Worm (Caenorhabditis elegans): ENCODE results near the gene srg-34.

The srg-34 gene

DNA sequence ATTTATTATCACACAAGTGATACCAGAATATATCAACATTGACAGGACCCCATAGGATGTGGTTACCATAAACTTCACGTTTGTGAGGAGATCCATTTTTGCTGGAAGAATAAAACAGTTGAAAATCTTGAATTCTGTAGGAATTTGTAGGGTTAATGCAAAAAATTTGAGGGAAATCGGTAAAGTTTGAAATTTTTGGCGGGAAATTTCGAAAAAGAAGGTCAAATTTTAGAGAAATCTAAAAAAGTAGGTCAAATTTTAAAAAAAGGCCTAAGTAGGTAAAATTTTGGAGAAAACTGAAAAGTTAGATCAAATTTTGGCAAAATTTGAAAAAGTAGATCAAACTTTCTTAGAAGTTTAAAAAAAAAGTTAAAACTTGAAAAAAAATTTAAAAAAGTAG is at the start of gene srg-34:
srg-34 (minus strand) TSS at position 101 of the 400 bp plus-strand sequence.
- no peak for TF ChIP-seq pes-1 (GFP tag; IDR thresholded peaks at IDR 0.05)
- TF ChIP-seq tbx-37 (GFP tag; conservative IDR thresholded peaks at IDR 0.05) = no peak

DNA sequence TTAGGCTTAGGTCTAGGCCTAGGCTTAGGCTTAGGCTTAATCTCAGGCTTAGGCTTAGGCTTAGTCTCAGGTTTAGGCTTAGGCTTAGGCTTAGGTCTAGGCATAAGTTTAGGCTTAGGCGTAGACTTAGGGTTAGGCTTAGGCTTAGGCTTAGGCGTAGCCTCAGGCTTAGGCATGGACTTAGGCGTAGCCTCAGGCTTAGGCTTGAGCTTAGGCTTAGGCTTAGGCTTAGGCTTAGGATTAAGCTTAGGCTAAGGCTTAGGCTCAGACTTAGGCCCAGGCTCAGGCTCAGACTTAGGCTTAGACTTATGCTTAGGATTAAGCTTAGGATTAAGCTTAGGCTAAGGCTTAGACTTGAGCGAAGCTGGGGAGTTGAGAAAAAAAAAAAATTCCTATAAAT is 48.5 kb upstream of the srg-34 start:
- TF ChIP-seq flt-1 (GFP tag; IDR thresholded peaks at IDR 0.05) = no peak
- peak; percentile 96 for TF ChIP-seq ceh-36 (tag; optimal IDR thresholded peaks at IDR 0.05)

DNA sequence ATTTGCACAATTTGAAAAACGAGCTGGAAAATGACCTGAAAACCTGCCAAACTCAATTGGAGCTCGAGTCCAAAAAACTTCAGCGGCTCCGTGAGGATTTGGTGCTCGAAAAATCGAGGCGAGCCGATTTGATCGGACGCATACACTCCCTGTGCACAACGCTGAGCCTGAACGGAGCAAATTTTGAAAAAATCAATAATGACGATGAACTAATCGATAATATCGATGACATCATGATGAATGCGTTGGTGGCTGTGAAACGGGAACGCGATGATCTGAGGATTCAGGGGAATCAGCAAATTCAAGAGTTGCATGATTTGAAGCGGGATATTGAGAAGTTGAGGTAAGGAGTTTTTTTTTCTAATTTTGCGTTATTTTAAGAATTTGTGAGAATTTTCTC is 40.8 kb upstream of the srg-34 start:
- TF ChIP-seq ets-7 (tag; optimal IDR thresholded peaks at IDR 0.05) (no peak), B0310.2 (tag; optimal IDR thresholded peaks at IDR 0.05) (no peak)

DNA sequence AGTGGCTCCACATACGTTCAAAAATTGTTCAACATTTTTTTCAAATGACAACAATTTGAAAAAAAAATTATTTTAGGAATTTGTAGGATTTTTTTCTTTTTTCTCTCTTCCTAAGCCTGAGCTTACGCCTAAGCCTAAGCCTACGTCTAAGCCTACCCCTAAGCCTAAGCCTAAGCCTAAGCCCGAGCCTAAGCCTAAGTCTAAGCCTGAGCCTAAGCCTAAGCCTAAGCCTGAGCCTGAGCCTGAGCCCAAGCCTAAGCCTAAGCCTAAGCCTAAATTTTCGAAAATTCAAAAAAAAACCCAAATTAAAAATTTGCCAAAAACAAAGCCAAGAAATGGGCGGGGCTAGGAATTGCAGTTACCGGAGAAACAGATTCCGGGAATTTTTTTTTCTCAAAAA is 33.1 kb upstream of the srg-34 start:
- no peak for TF ChIP-seq ceh-13 (GFP tag; optimal IDR thresholded peaks at IDR 0.05)
- peak; percentile 83 for TF ChIP-seq ceh-36 (tag; optimal IDR thresholded peaks at IDR 0.05)

DNA sequence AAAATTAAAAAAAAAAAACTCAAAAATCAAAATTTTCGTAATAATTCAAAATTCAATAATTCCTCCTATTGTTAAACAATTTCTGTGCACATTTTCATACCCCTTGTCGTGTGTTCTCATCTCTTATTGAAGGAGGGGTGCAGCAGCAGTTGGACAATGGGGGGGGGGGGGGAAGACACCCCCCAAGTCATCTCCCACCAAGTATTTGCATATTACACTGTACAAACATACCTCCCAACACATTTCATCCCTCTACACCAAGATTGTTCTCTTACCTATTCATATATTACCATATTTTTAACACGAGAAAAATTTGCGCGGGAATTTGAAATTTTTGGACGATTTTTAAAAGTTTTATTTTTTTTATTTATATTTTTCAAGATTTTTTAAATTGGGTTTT is 31.6 kb upstream of the srg-34 start:
- no peak for TF ChIP-seq tra-4 (tag; optimal IDR thresholded peaks at IDR 0.05)
- no peak for TF ChIP-seq hmbx-1 (tag; optimal IDR thresholded peaks at IDR 0.05)
- TF ChIP-seq hmg-4 (GFP tag; optimal IDR thresholded peaks at IDR 0.05) = no peak
- no peak for TF ChIP-seq ceh-13 (GFP tag; optimal IDR thresholded peaks at IDR 0.05)
- no peak for TF ChIP-seq tbx-37 (GFP tag; conservative IDR thresholded peaks at IDR 0.05)
- no peak for TF ChIP-seq F13C5.2 (tag; optimal IDR thresholded peaks at IDR 0.05)
- no peak for TF ChIP-seq ets-7 (tag; optimal IDR thresholded peaks at IDR 0.05)
- TF ChIP-seq tbx-11 (GFP tag; IDR thresholded peaks at IDR 0.05) = no peak
- no peak for TF ChIP-seq hnd-1 (tag; optimal IDR thresholded peaks at IDR 0.05)
- TF ChIP-seq scrt-1 (GFP tag; IDR thresholded peaks at IDR 0.05) = no peak
- no peak for TF ChIP-seq ceh-36 (tag; optimal IDR thresholded peaks at IDR 0.05)
- TF ChIP-seq flt-1 (GFP tag; IDR thresholded peaks at IDR 0.05) = no peak

DNA sequence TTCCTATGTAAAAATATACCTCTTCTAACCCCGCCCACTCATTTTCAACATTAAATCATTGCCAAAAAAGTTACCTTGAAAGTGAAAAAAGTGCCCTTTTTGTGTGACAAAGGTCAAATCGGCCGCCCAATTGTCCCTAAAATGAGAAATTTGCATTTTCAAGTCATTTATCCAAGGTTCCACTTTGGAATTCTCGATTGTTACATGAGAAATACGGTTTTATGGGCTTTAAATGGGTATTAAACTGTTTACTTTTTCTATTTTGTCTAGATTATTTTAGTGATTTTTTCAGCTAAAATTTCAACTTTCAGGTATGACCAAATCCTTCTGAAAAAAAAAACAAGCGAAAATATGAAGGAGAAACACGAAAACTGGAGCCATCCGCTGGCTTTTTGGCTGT is 27.8 kb upstream of the srg-34 start, which contains the start of gene grdn-1:
grdn-1 (plus strand) TSS at position 301 of the 400 bp plus-strand sequence.
- TF ChIP-seq ceh-36 (tag; optimal IDR thresholded peaks at IDR 0.05) (no peak), hmg-4 (GFP tag; optimal IDR thresholded peaks at IDR 0.05) (no peak), scrt-1 (GFP tag; IDR thresholded peaks at IDR 0.05) (no peak), hnd-1 (tag; optimal IDR thresholded peaks at IDR 0.05) (no peak), B0310.2 (tag; optimal IDR thresholded peaks at IDR 0.05) (no peak), aly-1 (tag; optimal IDR thresholded peaks at IDR 0.05) (no peak), ceh-13 (GFP tag; optimal IDR thresholded peaks at IDR 0.05) (no peak), ets-7 (tag; optimal IDR thresholded peaks at IDR 0.05) (no peak), hmbx-1 (tag; optimal IDR thresholded peaks at IDR 0.05) (no peak), ama-1 (optimal IDR thresholded peaks at IDR 0.05) (no peak), tra-4 (tag; optimal IDR thresholded peaks at IDR 0.05) (no peak), F13C5.2 (tag; optimal IDR thresholded peaks at IDR 0.05) (no peak), sea-1 (GFP tag; conservative IDR thresholded peaks at IDR 0.05) (no peak), tbx-11 (GFP tag; IDR thresholded peaks at IDR 0.05) (no peak), tbx-37 (GFP tag; conservative IDR thresholded peaks at IDR 0.05) (no peak), flt-1 (GFP tag; IDR thresholded peaks at IDR 0.05) (no peak), pes-1 (GFP tag; IDR thresholded peaks at IDR 0.05) (no peak)

DNA sequence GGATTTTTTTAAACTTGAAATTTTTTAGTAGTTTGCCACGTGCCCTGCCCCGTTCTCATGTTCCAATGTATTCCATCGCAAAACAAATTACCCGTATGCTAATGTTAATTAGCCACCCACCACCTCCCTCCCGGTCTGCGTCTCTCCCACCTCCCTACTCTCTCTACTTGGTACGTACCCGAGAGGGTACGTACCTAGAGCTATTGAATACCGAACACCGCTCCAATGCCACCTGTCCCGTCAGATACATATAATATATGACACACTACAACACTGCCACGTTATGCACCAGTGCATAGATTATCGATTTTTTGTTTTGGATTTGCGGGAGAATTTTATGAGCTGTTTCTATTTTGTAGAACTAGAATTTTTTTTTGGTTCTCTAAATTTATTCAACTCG is 24.9 kb upstream of the srg-34 start:
- TF ChIP-seq tra-4 (tag; optimal IDR thresholded peaks at IDR 0.05) = no peak
- no peak for TF ChIP-seq ets-7 (tag; optimal IDR thresholded peaks at IDR 0.05)
- TF ChIP-seq hmg-4 (GFP tag; optimal IDR thresholded peaks at IDR 0.05) = peak; percentile 33
- TF ChIP-seq ceh-13 (GFP tag; optimal IDR thresholded peaks at IDR 0.05) = no peak
- peak; percentile 7 for TF ChIP-seq F13C5.2 (tag; optimal IDR thresholded peaks at IDR 0.05)
- TF ChIP-seq tbx-11 (GFP tag; IDR thresholded peaks at IDR 0.05) = no peak
- TF ChIP-seq B0310.2 (tag; optimal IDR thresholded peaks at IDR 0.05) = no peak
- no peak for TF ChIP-seq ceh-36 (tag; optimal IDR thresholded peaks at IDR 0.05)

DNA sequence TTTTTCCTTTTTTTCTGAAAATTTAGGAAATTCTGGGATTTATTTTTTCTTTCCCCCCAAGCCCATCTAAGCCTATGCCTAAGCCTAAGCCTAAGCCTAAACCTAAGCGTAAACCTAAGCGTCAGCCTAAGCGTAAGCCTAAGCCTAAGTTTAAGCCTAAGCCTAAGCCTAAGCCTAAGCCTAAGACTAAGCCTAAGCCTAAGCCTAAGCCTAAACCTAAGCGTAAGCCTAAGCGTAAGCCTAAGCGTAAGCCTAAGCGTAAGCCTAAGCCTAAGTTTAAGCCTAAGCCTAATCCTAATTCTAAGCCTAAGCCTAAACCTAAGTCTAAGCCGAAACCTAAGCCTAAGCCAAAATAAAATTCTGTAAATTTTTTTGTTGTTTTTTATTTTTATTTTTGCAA is 23.2 kb upstream of the srg-34 start:
- TF ChIP-seq scrt-1 (GFP tag; IDR thresholded peaks at IDR 0.05) (no peak), ceh-36 (tag; optimal IDR thresholded peaks at IDR 0.05) (peak; percentile 90)

DNA sequence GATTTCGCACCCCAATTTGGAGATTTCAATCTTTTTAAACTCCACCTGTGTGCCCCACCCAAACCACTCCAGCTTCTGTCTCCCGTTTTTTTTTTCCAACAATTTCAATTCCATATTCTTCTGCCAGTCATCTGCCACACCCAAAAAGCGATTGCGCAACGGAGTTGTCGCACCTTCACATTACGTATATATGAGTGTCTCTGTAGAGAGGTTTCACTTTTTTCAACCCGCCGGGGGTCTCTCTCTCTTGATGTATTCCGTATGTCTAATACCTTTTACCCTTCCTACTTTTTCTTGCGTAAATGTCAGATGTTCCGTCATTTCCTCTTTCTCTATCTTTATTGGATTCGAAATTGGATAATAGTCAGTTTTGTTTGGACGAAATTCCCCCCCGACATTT is 22.3 kb upstream of the srg-34 start:
- TF ChIP-seq ets-7 (tag; optimal IDR thresholded peaks at IDR 0.05) = no peak
- TF ChIP-seq ceh-36 (tag; optimal IDR thresholded peaks at IDR 0.05) = no peak
- TF ChIP-seq tbx-37 (GFP tag; conservative IDR thresholded peaks at IDR 0.05) = no peak
- TF ChIP-seq sea-1 (GFP tag; conservative IDR thresholded peaks at IDR 0.05) = no peak
- TF ChIP-seq hmbx-1 (tag; optimal IDR thresholded peaks at IDR 0.05) = no peak
- TF ChIP-seq tra-4 (tag; optimal IDR thresholded peaks at IDR 0.05) = no peak
- no peak for TF ChIP-seq flt-1 (GFP tag; IDR thresholded peaks at IDR 0.05)
- no peak for TF ChIP-seq aly-1 (tag; optimal IDR thresholded peaks at IDR 0.05)
- TF ChIP-seq F13C5.2 (tag; optimal IDR thresholded peaks at IDR 0.05) = no peak
- TF ChIP-seq tbx-11 (GFP tag; IDR thresholded peaks at IDR 0.05) = no peak
- no peak for TF ChIP-seq hmg-4 (GFP tag; optimal IDR thresholded peaks at IDR 0.05)
- TF ChIP-seq scrt-1 (GFP tag; IDR thresholded peaks at IDR 0.05) = no peak
- no peak for TF ChIP-seq ceh-13 (GFP tag; optimal IDR thresholded peaks at IDR 0.05)
- no peak for TF ChIP-seq pes-1 (GFP tag; IDR thresholded peaks at IDR 0.05)
- no peak for TF ChIP-seq B0310.2 (tag; optimal IDR thresholded peaks at IDR 0.05)
- TF ChIP-seq hnd-1 (tag; optimal IDR thresholded peaks at IDR 0.05) = no peak
- no peak for TF ChIP-seq ama-1 (optimal IDR thresholded peaks at IDR 0.05)

Data from whole organism, early embryonic.